Worm (Caenorhabditis elegans) whole organism, young adult: ENCODE results near the gene zyg-8.

Experiments
- T07F8.4 ChIP-seq: sonication (generic microtip); optimal IDR thresholded peaks from 2 replicates; lab custom pipeline; 2016; ENCODE audit warnings: mild to moderate bottlenecking, missing genetic modification characterization, moderate library complexity, missing compliant biosample characterization
- atf-7 ChIP-seq: sonication (generic microtip); optimal IDR thresholded peaks from 2 replicates; lab custom pipeline; 2017; ENCODE audit warnings: mild to moderate bottlenecking, missing genetic modification characterization, missing compliant biosample characterization
- bed-1 ChIP-seq: fragments of 200-800 bp; sonication (Bioruptor generic); IDR thresholded peaks from 2 replicates; pipeline ENCODE4 v1.3.6; 2022; ENCODE audit warnings: missing genetic modification reagents, missing genetic modification characterization, missing compliant biosample characterization
- ceh-27 ChIP-seq: fragments of 200-800 bp; sonication (Bioruptor generic); optimal IDR thresholded peaks from 2 replicates; lab custom pipeline; 2018; ENCODE audit warnings: mild to moderate bottlenecking, missing genetic modification characterization, moderate library complexity, missing compliant biosample characterization
- die-1 ChIP-seq: sonication (generic microtip); optimal IDR thresholded peaks from 2 replicates; lab custom pipeline; 2016; ENCODE audit warnings: missing genotype, mild to moderate bottlenecking, missing genetic modification characterization, missing compliant biosample characterization
- dox-1 ChIP-seq: fragments of 200-800 bp; sonication (Bioruptor generic); IDR thresholded peaks from 2 replicates; pipeline ENCODE4 v1.3.6; 2022; ENCODE audit warnings: missing genetic modification reagents, missing genetic modification characterization, missing compliant biosample characterization
- efl-1 ChIP-seq: fragments of 150-350 bp; optimal IDR thresholded peaks from 2 replicates; lab custom pipeline; 2014; ENCODE audit warnings: missing biosample characterization, missing genetic modification reagents, missing genetic modification characterization
- ekl-4 ChIP-seq: fragments of 200-800 bp; sonication (Bioruptor generic); IDR thresholded peaks from 2 replicates; pipeline ENCODE4 v1.3.6; 2022; ENCODE audit warnings: missing genetic modification reagents, missing genetic modification characterization, missing compliant biosample characterization
- ets-4 ChIP-seq: fragments of 200-800 bp; sonication (Bioruptor generic); optimal IDR thresholded peaks from 2 replicates; lab custom pipeline; 2018; ENCODE audit warnings: mild to moderate bottlenecking, missing genetic modification characterization, missing compliant biosample characterization
- fkh-3 ChIP-seq: sonication (generic microtip); optimal IDR thresholded peaks from 2 replicates; lab custom pipeline; 2016; ENCODE audit warnings: mild to moderate bottlenecking, missing genetic modification characterization, missing compliant biosample characterization
- hsf-1 ChIP-seq: fragments of 200-800 bp; sonication (Bioruptor generic); IDR thresholded peaks from 2 replicates; pipeline ENCODE4 v1.3.6; 2022; ENCODE audit warnings: missing genetic modification reagents, missing genetic modification characterization, missing compliant biosample characterization
- mcd-1 ChIP-seq: fragments of 200-800 bp; sonication (Bioruptor generic); IDR thresholded peaks from 2 replicates; pipeline ENCODE4 v1.3.6; 2022; ENCODE audit warnings: missing genetic modification reagents, missing genetic modification characterization, missing compliant biosample characterization
- mel-28 ChIP-seq: sonication (generic microtip); optimal IDR thresholded peaks from 2 replicates; lab custom pipeline; 2016; ENCODE audit warnings: borderline replicate concordance, mild to moderate bottlenecking, missing genetic modification characterization, missing compliant biosample characterization
- pbrm-1 ChIP-seq: fragments of 200-800 bp; sonication (Bioruptor generic); IDR thresholded peaks from 2 replicates; pipeline ENCODE4 v1.3.6; 2022; ENCODE audit warnings: missing genetic modification reagents, missing genetic modification characterization, missing compliant biosample characterization
- sdz-38 ChIP-seq: sonication (generic microtip); optimal IDR thresholded peaks from 2 replicates; lab custom pipeline; 2016; ENCODE audit warnings: missing genotype, missing genetic modification characterization, missing compliant biosample characterization
- tbx-9 ChIP-seq: sonication (generic microtip); optimal IDR thresholded peaks from 2 replicates; lab custom pipeline; 2016; ENCODE audit warnings: borderline replicate concordance, missing genetic modification characterization, inconsistent platforms, missing compliant biosample characterization
- tlf-1 ChIP-seq: fragments of 200-800 bp; sonication (Bioruptor generic); optimal IDR thresholded peaks from 2 replicates; lab custom pipeline; 2018; ENCODE audit warnings: mild to moderate bottlenecking, missing genetic modification characterization, missing compliant biosample characterization
- zim-3 ChIP-seq: sonication (generic microtip); optimal IDR thresholded peaks from 2 replicates; lab custom pipeline; 2017; ENCODE audit warnings: mild to moderate bottlenecking, missing genetic modification characterization, moderate library complexity, missing compliant biosample characterization
- ztf-3 ChIP-seq: fragments of 200-800 bp; sonication (Bioruptor generic); optimal IDR thresholded peaks from 2 replicates; lab custom pipeline; 2018; ENCODE audit warnings: mild to moderate bottlenecking, missing genetic modification characterization, missing compliant biosample characterization

The zyg-8 gene

DNA sequence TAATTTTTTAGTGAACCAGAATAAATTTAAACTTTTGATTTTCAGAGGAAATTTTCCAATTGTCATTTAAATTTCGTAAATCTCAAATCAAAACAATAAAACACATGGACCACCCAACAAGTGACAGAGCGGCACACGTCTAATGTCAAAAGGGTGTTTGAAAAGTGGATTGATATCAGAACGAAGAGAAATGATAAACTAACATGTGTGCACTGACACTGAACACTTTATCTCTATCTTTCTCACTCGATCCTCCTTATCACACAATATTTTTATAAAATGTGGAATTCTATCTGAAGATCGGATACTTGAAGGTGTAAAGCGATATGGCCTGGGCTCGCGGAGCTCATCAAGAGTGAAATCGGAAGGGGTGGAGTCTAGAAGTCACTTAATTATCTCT lies 58.1 kb downstream of the zyg-8 start (continued):
- TF ChIP-seq mel-28 (tag; lab: Kevin White, UChicago) (no peak), sdz-38 (tag; lab: Kevin White, UChicago) (no peak), tbx-9 (tag; lab: Kevin White, UChicago) (no peak), fkh-3 (tag; lab: Kevin White, UChicago) (no peak), mcd-1 (GFP tag; lab: Robert Waterston, UW) (no peak)
- TF ChIP-seq, all 124 proteins: peak for 0

DNA sequence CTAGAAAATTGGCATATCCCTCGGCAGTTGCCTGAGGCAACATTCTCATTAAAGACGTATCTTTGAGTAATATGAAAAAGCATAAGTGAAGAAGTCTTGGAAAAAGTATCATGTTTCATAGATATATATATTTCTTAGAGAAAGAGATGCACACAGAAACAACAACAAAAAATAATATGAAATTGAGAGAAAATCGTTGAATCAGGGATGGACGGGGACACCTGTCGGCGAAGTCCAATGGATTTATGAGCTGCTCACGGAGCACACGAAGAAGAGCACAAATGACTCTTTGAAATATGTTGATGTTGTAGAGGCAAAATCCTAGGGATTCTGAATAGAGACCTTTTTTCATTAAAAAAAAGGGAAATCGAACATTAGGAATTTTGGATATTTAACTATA lies 59.7 kb downstream of the zyg-8 start:
- TF ChIP-seq dox-1 (GFP tag; lab: Robert Waterston, UW): no peak
- TF ChIP-seq die-1 (tag; lab: Kevin White, UChicago): no peak
- no peak for TF ChIP-seq ekl-4 (GFP tag; lab: Robert Waterston, UW)
- no peak for TF ChIP-seq tlf-1
- TF ChIP-seq hsf-1 (GFP tag; lab: Robert Waterston, UW): no peak
- TF ChIP-seq T07F8.4 (tag; lab: Kevin White, UChicago): no peak
- no peak for TF ChIP-seq zim-3 (tag; lab: Kevin White, UChicago)
- TF ChIP-seq ztf-3: no peak
- TF ChIP-seq ets-4 (GFP tag; lab: Kevin White, UChicago): no peak
- no peak for TF ChIP-seq efl-1 (GFP tag; lab: Kevin White, UChicago)
- TF ChIP-seq bed-1: no peak
- no peak for TF ChIP-seq pbrm-1
- no peak for TF ChIP-seq atf-7 (tag; lab: Kevin White, UChicago)
- TF ChIP-seq ceh-27 (GFP tag; lab: Kevin White, UChicago): no peak
